Worm (Caenorhabditis elegans): Measurements from ENCODE around the gene F56F11.4.
"Not testable (repeated sequence)": the region's sequence is repeated elsewhere in the genome, so short reads cannot be mapped to it uniquely, and the experiment has no call there.

F56F11.4 gene

DNA sequence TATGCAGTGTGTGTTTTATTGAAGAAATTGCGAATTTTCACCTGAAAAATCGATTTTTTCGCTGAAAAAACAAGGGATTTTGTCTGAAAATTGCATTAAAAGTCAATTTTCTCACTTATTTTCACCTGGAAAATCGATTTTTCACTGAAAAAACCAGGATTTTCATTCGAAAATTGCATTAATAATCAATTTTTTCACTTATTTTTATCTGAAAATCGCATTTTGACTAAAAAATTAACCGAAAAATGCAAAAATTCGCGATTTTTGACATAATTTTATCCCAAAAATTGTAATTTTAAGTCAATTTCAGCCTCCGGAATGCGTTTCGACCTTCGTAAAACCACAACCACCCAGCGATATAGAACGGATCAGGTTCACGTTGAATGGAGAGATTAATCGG lies 23.5 kb upstream of the F56F11.4 start, which contains the start of gene Y71H2AM.29:
Y71H2AM.29 (plus strand) TSS at position 301 of the 400 bp plus-strand sequence.
- TF ChIP-seq ets-7 (tag; optimal IDR thresholded peaks at IDR 0.05) (no peak), tra-4 (tag; optimal IDR thresholded peaks at IDR 0.05) (no peak), hnd-1 (tag; optimal IDR thresholded peaks at IDR 0.05) (no peak), pes-1 (GFP tag; IDR thresholded peaks at IDR 0.05) (no peak), hmg-4 (GFP tag; optimal IDR thresholded peaks at IDR 0.05) (no peak)

DNA sequence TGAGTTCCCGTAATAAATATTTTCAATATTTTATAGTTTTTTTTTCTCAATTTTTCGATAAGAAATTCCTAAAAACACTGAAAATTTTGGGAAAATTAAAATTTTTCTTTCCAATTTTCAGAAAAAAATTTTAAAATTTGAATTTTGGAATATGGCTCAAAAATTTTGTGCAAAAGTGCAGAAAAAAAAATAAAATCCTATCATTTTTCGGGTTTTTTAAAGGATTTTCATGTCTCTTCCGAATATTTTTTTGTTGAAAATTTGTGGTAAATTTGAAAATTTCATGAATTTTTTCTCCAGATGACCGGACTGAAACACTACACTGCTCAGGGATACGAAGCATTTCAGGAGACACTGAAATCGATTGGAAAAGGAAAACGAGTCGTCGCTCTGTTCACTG lies 21.7 kb upstream of the F56F11.4 start, which contains the start of gene txdc-17:
txdc-17 (plus strand) TSS at position 301 of the 400 bp plus-strand sequence.
- TF ChIP-seq tra-4 (tag; optimal IDR thresholded peaks at IDR 0.05) (no peak), ets-7 (tag; optimal IDR thresholded peaks at IDR 0.05) (no peak), pes-1 (GFP tag; IDR thresholded peaks at IDR 0.05) (no peak), ama-1 (optimal IDR thresholded peaks at IDR 0.05) (no peak), hnd-1 (tag; optimal IDR thresholded peaks at IDR 0.05) (no peak), sea-1 (GFP tag; conservative IDR thresholded peaks at IDR 0.05) (no peak), tbx-37 (GFP tag; conservative IDR thresholded peaks at IDR 0.05) (no peak), flt-1 (GFP tag; IDR thresholded peaks at IDR 0.05) (no peak), tbx-11 (GFP tag; IDR thresholded peaks at IDR 0.05) (no peak), aly-1 (tag; optimal IDR thresholded peaks at IDR 0.05) (no peak), B0310.2 (tag; optimal IDR thresholded peaks at IDR 0.05) (no peak)

DNA sequence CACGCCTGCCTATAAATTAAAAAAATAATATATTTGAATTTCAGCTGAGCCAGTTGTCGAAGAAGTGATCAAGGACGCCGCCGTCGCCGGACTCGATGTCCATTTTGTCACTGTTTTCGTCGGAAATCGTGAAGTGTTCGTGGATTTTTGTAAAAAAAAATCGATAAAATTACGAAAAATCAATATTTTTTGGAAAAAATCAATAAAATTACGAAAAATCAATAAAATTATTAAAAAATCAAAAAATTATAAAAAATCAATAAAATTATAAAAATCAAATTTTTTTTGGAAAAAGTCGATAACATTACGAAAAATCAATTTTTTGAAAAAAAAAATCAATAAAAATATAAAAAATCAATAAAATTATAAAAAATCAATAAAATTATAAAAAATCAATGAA lies 21.0 kb upstream of the F56F11.4 start:
- TF ChIP-seq hmbx-1 (tag; optimal IDR thresholded peaks at IDR 0.05) = no peak
- no peak for TF ChIP-seq flt-1 (GFP tag; IDR thresholded peaks at IDR 0.05)
- TF ChIP-seq F13C5.2 (tag; optimal IDR thresholded peaks at IDR 0.05) = no peak
- no peak for TF ChIP-seq ets-7 (tag; optimal IDR thresholded peaks at IDR 0.05)
- TF ChIP-seq scrt-1 (GFP tag; IDR thresholded peaks at IDR 0.05) = no peak
- no peak for TF ChIP-seq hmg-4 (GFP tag; optimal IDR thresholded peaks at IDR 0.05)
- TF ChIP-seq tbx-11 (GFP tag; IDR thresholded peaks at IDR 0.05) = no peak
- no peak for TF ChIP-seq ama-1 (optimal IDR thresholded peaks at IDR 0.05)
- no peak for TF ChIP-seq tbx-37 (GFP tag; conservative IDR thresholded peaks at IDR 0.05)
- no peak for TF ChIP-seq ceh-36 (tag; optimal IDR thresholded peaks at IDR 0.05)
- TF ChIP-seq ceh-13 (GFP tag; optimal IDR thresholded peaks at IDR 0.05) = no peak
- TF ChIP-seq pes-1 (GFP tag; IDR thresholded peaks at IDR 0.05) = no peak
- TF ChIP-seq tra-4 (tag; optimal IDR thresholded peaks at IDR 0.05) = no peak

DNA sequence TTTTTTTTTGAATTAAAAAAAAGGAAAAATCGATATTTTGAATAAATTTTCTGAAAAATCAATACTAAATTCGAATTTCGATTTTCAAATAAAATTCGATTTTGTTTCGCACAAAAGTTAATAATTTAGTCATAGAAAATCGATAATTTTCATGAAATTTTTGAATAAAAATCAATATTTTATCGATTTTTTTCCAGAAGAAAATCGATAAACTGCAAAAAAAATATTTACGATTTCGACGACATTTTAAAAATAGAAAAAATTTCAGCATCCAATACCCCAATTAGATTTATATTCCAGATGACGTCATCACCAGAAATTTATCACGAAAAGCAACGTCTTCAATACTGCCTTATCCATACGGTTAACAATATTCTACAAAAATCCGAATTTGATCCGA lies 19.7 kb upstream of the F56F11.4 start, which contains the start of gene josd-1:
josd-1 (plus strand) TSS at position 301 of the 400 bp plus-strand sequence.
- TF ChIP-seq scrt-1 (GFP tag; IDR thresholded peaks at IDR 0.05) = no peak
- no peak for TF ChIP-seq aly-1 (tag; optimal IDR thresholded peaks at IDR 0.05)
- no peak for TF ChIP-seq tbx-11 (GFP tag; IDR thresholded peaks at IDR 0.05)
- TF ChIP-seq ceh-36 (tag; optimal IDR thresholded peaks at IDR 0.05) = no peak
- no peak for TF ChIP-seq tbx-37 (GFP tag; conservative IDR thresholded peaks at IDR 0.05)
- TF ChIP-seq tra-4 (tag; optimal IDR thresholded peaks at IDR 0.05) = no peak
- no peak for TF ChIP-seq B0310.2 (tag; optimal IDR thresholded peaks at IDR 0.05)
- TF ChIP-seq F13C5.2 (tag; optimal IDR thresholded peaks at IDR 0.05) = no peak
- no peak for TF ChIP-seq ama-1 (optimal IDR thresholded peaks at IDR 0.05)
- no peak for TF ChIP-seq hmg-4 (GFP tag; optimal IDR thresholded peaks at IDR 0.05)

DNA sequence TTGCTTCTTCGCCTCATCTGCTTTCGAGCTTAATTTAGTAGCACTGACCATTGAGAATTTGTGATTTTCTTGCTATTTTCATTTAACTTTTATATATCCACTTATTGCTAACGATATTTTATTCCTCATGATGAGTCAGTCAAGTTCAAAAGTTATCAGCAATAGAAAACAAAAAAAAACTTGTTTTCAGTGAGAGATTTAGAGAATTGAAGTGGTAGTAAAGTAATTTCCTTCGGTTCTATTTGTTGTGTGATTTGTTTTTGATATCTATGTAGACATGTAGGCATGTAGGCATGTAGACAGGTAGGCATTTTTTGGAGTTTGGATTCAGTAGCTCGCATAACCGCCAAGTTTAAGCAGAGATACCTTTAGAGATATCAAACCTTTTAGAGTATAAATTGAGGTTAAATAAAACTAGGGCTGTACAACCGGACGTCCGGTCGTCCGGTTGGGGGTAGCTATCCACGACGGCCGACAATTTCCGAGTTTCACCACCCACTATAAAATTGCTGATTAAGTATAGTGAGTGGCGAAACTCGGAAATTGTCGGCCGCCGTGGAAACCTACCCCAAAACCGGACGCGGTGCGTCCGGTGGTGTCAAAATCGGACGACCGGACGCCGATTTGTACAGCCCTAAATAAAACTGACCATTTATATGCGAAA lies 15.0 kb upstream of the F56F11.4 start, which contains the start of gene Y71H2AR.2:
Y71H2AR.2 (minus strand) TSS at position 51 of the 664 bp plus-strand sequence.
- TF ChIP-seq ama-1 (optimal IDR thresholded peaks at IDR 0.05) = no peak
- no peak for TF ChIP-seq ets-7 (tag; optimal IDR thresholded peaks at IDR 0.05)
- no peak for TF ChIP-seq hmg-4 (GFP tag; optimal IDR thresholded peaks at IDR 0.05)
- no peak for TF ChIP-seq scrt-1 (GFP tag; IDR thresholded peaks at IDR 0.05)
- no peak for TF ChIP-seq pes-1 (GFP tag; IDR thresholded peaks at IDR 0.05)

DNA sequence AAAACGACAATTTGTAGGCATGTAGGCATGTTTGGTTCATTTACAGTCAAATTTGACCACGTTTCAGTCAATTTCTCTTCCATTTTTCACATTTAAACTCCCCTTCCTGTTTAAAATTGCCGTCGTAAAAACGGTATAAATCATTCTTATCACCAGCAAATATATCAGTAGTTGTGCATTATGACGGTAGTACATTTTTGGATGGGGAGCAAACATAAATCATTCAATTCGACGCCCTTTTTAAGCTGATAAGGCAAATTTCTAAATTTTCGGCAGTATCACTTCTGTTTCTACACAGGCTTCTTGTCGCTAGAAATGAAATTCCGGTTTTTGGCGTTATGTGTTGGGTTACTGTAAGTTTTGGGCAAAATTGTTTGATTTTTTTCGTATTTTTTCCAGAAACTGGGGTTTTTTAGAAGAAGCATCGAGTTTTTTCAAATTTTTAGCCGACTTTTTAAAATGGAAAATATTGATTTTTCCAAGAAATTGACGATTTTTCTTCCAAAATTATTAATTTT lies 14.1 kb upstream of the F56F11.4 start, which contains the start of gene H34I24.2:
H34I24.2 (plus strand) TSS at position 189 of the 518 bp plus-strand sequence.
- TF ChIP-seq F13C5.2 (tag; optimal IDR thresholded peaks at IDR 0.05) = no peak
- TF ChIP-seq tra-4 (tag; optimal IDR thresholded peaks at IDR 0.05) = no peak
- TF ChIP-seq ceh-13 (GFP tag; optimal IDR thresholded peaks at IDR 0.05) = no peak

DNA sequence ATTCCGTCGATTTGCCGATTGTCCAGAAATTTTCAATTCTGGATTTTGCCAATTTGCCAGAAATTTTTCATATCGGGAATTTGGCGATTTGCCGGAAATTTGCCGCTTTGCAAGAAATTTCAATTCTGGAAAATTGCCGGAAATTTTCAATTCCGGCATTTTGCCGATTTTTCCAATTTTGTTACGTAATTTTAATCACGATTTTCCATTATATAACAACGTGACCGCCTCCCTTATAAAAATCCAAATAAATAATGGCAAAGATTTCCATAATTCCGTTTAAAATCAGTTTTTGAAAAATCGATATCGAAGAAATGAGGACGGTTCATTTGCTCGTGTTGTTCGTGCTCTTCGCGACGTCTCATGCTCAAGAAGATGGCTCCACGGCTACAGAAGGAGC lies 9.3 kb upstream of the F56F11.4 start, which contains the start of gene H34I24.1:
H34I24.1 (plus strand) TSS at position 301 of the 400 bp plus-strand sequence.
- not testable (repeated sequence) for TF ChIP-seq hmbx-1 (tag; optimal IDR thresholded peaks at IDR 0.05); tbx-11 (GFP tag; IDR thresholded peaks at IDR 0.05); aly-1 (tag; optimal IDR thresholded peaks at IDR 0.05)

DNA sequence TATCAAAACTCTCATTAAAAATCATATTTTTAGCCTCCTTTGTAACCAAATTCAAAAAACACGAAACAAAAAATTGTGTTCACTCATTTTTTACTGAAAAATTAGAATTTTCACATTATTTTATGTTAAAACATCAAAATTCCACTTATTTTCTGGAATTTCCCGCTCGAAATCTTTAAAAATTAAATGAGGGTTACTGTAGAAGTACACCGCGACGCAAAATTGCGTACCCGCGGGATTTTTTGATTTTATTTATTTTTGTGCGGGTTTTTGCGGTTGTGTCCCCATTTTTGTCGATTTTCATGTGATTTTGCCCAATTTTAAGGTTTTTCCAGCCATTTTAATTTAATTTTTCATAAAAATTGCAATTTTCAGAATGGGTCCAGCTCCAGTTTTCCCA lies 2.3 kb downstream of the F56F11.4 start:
- TF ChIP-seq flt-1 (GFP tag; IDR thresholded peaks at IDR 0.05) = no peak
- TF ChIP-seq B0310.2 (tag; optimal IDR thresholded peaks at IDR 0.05) = no peak
- TF ChIP-seq ceh-36 (tag; optimal IDR thresholded peaks at IDR 0.05) = no peak
- no peak for TF ChIP-seq ceh-13 (GFP tag; optimal IDR thresholded peaks at IDR 0.05)
- no peak for TF ChIP-seq hmbx-1 (tag; optimal IDR thresholded peaks at IDR 0.05)
- no peak for TF ChIP-seq sea-1 (GFP tag; conservative IDR thresholded peaks at IDR 0.05)
- no peak for TF ChIP-seq aly-1 (tag; optimal IDR thresholded peaks at IDR 0.05)
- TF ChIP-seq tra-4 (tag; optimal IDR thresholded peaks at IDR 0.05) = no peak
- TF ChIP-seq hnd-1 (tag; optimal IDR thresholded peaks at IDR 0.05) = no peak
- TF ChIP-seq pes-1 (GFP tag; IDR thresholded peaks at IDR 0.05) = no peak
- TF ChIP-seq hmg-4 (GFP tag; optimal IDR thresholded peaks at IDR 0.05) = no peak

Data from whole organism, early embryonic.